Fruit fly (Drosophila melanogaster) whole organism, prepupa: ENCODE measurements around the gene ScsbetaA.
A peak's percentile ranks its signal among the peaks of the same experiment; 100 is the strongest.

Experiments
- Blimp-1 ChIP-seq: fragments of 200-800 bp; sonication (Bioruptor generic); optimal IDR thresholded peaks from 3 replicates; lab custom pipeline; 2017; ENCODE audit warnings: missing biosample characterization, missing genetic modification characterization, mild to moderate bottlenecking, moderate library complexity, missing genetic modification reagents
- CG10669 ChIP-seq: fragments of 200-800 bp; sonication (Bioruptor generic); optimal IDR thresholded peaks from 3 replicates; lab custom pipeline; 2018; ENCODE audit warnings: missing biosample characterization, mild to moderate bottlenecking, missing genetic modification characterization, moderate library complexity
- CG11294 ChIP-seq: fragments of 200-800 bp; sonication (Bioruptor generic); IDR thresholded peaks from 2 replicates; pipeline ENCODE4 v1.3.6; 2022; ENCODE audit warnings: missing biosample characterization, missing genetic modification characterization
- CG11762 ChIP-seq: fragments of 200-800 bp; sonication (Bioruptor generic); optimal IDR thresholded peaks from 3 replicates; lab custom pipeline; 2016; ENCODE audit warnings: missing biosample characterization, missing genetic modification characterization; ENCODE audit not compliant: insufficient read depth
- CG11902 ChIP-seq: fragments of 200-800 bp; sonication (Bioruptor generic); optimal IDR thresholded peaks from 3 replicates; lab custom pipeline; 2016; ENCODE audit warnings: missing biosample characterization, missing genetic modification characterization
- CG1621 ChIP-seq: fragments of 200-800 bp; sonication (Bioruptor generic); optimal IDR thresholded peaks from 3 replicates; lab custom pipeline; 2018; ENCODE audit warnings: missing biosample characterization, mild to moderate bottlenecking, missing genetic modification characterization
- CG16779 ChIP-seq: fragments of 200-800 bp; sonication (Bioruptor generic); optimal IDR thresholded peaks from 3 replicates; lab custom pipeline; 2017; ENCODE audit warnings: missing biosample characterization, mild to moderate bottlenecking, missing genetic modification characterization
- CG31627 ChIP-seq: fragments of 200-800 bp; sonication (Bioruptor generic); optimal IDR thresholded peaks from 3 replicates; lab custom pipeline; 2016; ENCODE audit warnings: missing biosample characterization, missing genetic modification characterization
- CG32006 ChIP-seq: fragments of 200-800 bp; sonication (Bioruptor generic); optimal IDR thresholded peaks from 3 replicates; lab custom pipeline; 2017; ENCODE audit warnings: missing biosample characterization, mild to moderate bottlenecking, missing genetic modification characterization
- CG34406 ChIP-seq: fragments of 200-800 bp; sonication (Bioruptor generic); optimal IDR thresholded peaks from 3 replicates; lab custom pipeline; 2016; ENCODE audit warnings: missing biosample characterization, missing genetic modification characterization
- CG3919 ChIP-seq: fragments of 200-800 bp; sonication (Bioruptor generic); optimal IDR thresholded peaks from 3 replicates; lab custom pipeline; 2016; ENCODE audit warnings: missing biosample characterization, missing genetic modification characterization
- CG6792 ChIP-seq: fragments of 200-800 bp; sonication (Bioruptor generic); optimal IDR thresholded peaks from 3 replicates; lab custom pipeline; 2016; ENCODE audit warnings: missing biosample characterization, missing genetic modification characterization
- CG6808 ChIP-seq: fragments of 200-800 bp; sonication (Bioruptor generic); optimal IDR thresholded peaks from 3 replicates; lab custom pipeline; 2017; ENCODE audit warnings: missing biosample characterization, missing genetic modification characterization, mild to moderate bottlenecking, moderate library complexity, missing genetic modification reagents
- CG6854 ChIP-seq: fragments of 200-800 bp; sonication (Bioruptor generic); optimal IDR thresholded peaks from 2 replicates; lab custom pipeline; 2017; ENCODE audit warnings: missing biosample characterization, mild to moderate bottlenecking, missing genetic modification characterization
- CG7368 ChIP-seq: fragments of 200-800 bp; sonication (Bioruptor generic); optimal IDR thresholded peaks from 3 replicates; lab custom pipeline; 2016; ENCODE audit warnings: missing biosample characterization, missing genetic modification characterization
- CG8119 ChIP-seq: fragments of 200-800 bp; sonication (Bioruptor generic); IDR thresholded peaks from 3 replicates; pipeline ENCODE4 v1.3.6; 2022; ENCODE audit warnings: missing biosample characterization, missing genetic modification characterization
- CG8319 ChIP-seq: fragments of 200-800 bp; sonication (Bioruptor generic); optimal IDR thresholded peaks from 3 replicates; lab custom pipeline; 2016; ENCODE audit warnings: missing biosample characterization, missing genetic modification characterization
- CG8632 ChIP-seq: fragments of 200-800 bp; sonication (Bioruptor generic); optimal IDR thresholded peaks from 3 replicates; lab custom pipeline; 2016; ENCODE audit warnings: missing biosample characterization, missing genetic modification characterization
- CG9139 ChIP-seq: fragments of 200-800 bp; sonication (Bioruptor generic); optimal IDR thresholded peaks from 3 replicates; lab custom pipeline; 2017; ENCODE audit warnings: missing biosample characterization, mild to moderate bottlenecking, missing genetic modification characterization
- Eip75B ChIP-seq: fragments of 200-800 bp; sonication (Bioruptor generic); optimal IDR thresholded peaks from 3 replicates; lab custom pipeline; 2016; ENCODE audit warnings: missing biosample characterization, missing genetic modification characterization
- Eip78C ChIP-seq: fragments of 200-800 bp; sonication (Bioruptor generic); peaks from one replicate; lab custom pipeline; 2016; ENCODE audit warnings: missing biosample characterization, missing genetic modification characterization
- Ets21C ChIP-seq: fragments of 200-800 bp; sonication (Bioruptor generic); optimal IDR thresholded peaks from 3 replicates; lab custom pipeline; 2016; ENCODE audit warnings: missing biosample characterization, missing genetic modification characterization
- Ets96B ChIP-seq: fragments of 200-800 bp; optimal IDR thresholded peaks from 2 replicates; lab custom pipeline; 2019; ENCODE audit warnings: missing biosample characterization, mild to moderate bottlenecking, missing genetic modification characterization, moderate library complexity
- Gug ChIP-seq: fragments of 200-800 bp; sonication (Bioruptor generic); IDR thresholded peaks from 2 replicates; pipeline ENCODE4 v1.3.6; 2022; ENCODE audit warnings: missing biosample characterization, missing genetic modification characterization
- Hr38 ChIP-seq: sonication (Bioruptor generic); optimal IDR thresholded peaks from 2 replicates; lab custom pipeline; 2016; ENCODE audit warnings: missing biosample characterization, missing genetic modification characterization
- Hr39 ChIP-seq: fragments of 200-800 bp; sonication (Bioruptor generic); optimal IDR thresholded peaks from 2 replicates; lab custom pipeline; 2016; ENCODE audit warnings: missing biosample characterization, missing genetic modification characterization
- Hr4 ChIP-seq: fragments of 200-800 bp; sonication (Bioruptor generic); optimal IDR thresholded peaks from 3 replicates; lab custom pipeline; 2016; ENCODE audit warnings: missing biosample characterization, missing genetic modification characterization
- Lpt ChIP-seq: fragments of 200-800 bp; sonication (Bioruptor generic); optimal IDR thresholded peaks from 3 replicates; lab custom pipeline; 2016; ENCODE audit warnings: missing biosample characterization, missing genetic modification characterization
- Met ChIP-seq: fragments of 200-800 bp; sonication (Bioruptor generic); optimal IDR thresholded peaks from 3 replicates; lab custom pipeline; 2016; ENCODE audit warnings: missing biosample characterization, missing genetic modification characterization
- Sox102F ChIP-seq: fragments of 200-800 bp; sonication (Bioruptor generic); optimal IDR thresholded peaks from 2 replicates; lab custom pipeline; 2016; ENCODE audit warnings: missing biosample characterization, mild to moderate bottlenecking, missing genetic modification characterization
- Sox14 ChIP-seq: fragments of 200-800 bp; sonication (Bioruptor generic); optimal IDR thresholded peaks from 3 replicates; lab custom pipeline; 2016; ENCODE audit warnings: missing biosample characterization, missing genetic modification characterization
- Sox15 ChIP-seq: fragments of 200-800 bp; sonication (Bioruptor generic); optimal IDR thresholded peaks from 3 replicates; lab custom pipeline; 2016; ENCODE audit warnings: missing biosample characterization, missing genetic modification characterization
- achi ChIP-seq: fragments of 200-800 bp; sonication (Bioruptor generic); optimal IDR thresholded peaks from 3 replicates; lab custom pipeline; 2016; ENCODE audit warnings: missing biosample characterization, missing genetic modification characterization
- dac ChIP-seq: fragments of 200-800 bp; sonication (Bioruptor generic); optimal IDR thresholded peaks from 2 replicates; lab custom pipeline; 2017; ENCODE audit warnings: missing biosample characterization, mild to moderate bottlenecking, missing genetic modification characterization
- eg ChIP-seq: fragments of 200-800 bp; sonication (Bioruptor generic); IDR thresholded peaks from 3 replicates; pipeline ENCODE4 v1.3.6; 2022; ENCODE audit warnings: missing biosample characterization, missing genetic modification characterization
- esn ChIP-seq: fragments of 200-800 bp; sonication (Bioruptor generic); optimal IDR thresholded peaks from 2 replicates; lab custom pipeline; 2016; ENCODE audit warnings: missing biosample characterization, mild to moderate bottlenecking, missing genetic modification characterization, moderate library complexity
- fd59A ChIP-seq: fragments of 200-800 bp; sonication (Bioruptor generic); optimal IDR thresholded peaks from 2 replicates; lab custom pipeline; 2017; ENCODE audit warnings: missing biosample characterization, mild to moderate bottlenecking, missing genetic modification characterization, missing genetic modification reagents
- fkh ChIP-seq: fragments of 200-800 bp; sonication (Bioruptor generic); optimal IDR thresholded peaks from 3 replicates; lab custom pipeline; 2017; ENCODE audit warnings: missing biosample characterization, mild to moderate bottlenecking, missing genetic modification characterization, moderate library complexity
- lz ChIP-seq: fragments of 200-800 bp; sonication (Bioruptor generic); optimal IDR thresholded peaks from 3 replicates; lab custom pipeline; 2016; ENCODE audit warnings: missing biosample characterization, missing genetic modification characterization
- net ChIP-seq: fragments of 200-800 bp; sonication (Bioruptor generic); optimal IDR thresholded peaks from 3 replicates; lab custom pipeline; 2016; ENCODE audit warnings: missing biosample characterization, missing genetic modification characterization
- pdm3 ChIP-seq: fragments of 200-800 bp; sonication (Bioruptor generic); optimal IDR thresholded peaks from 3 replicates; lab custom pipeline; 2016; ENCODE audit warnings: missing biosample characterization, missing genetic modification characterization
- spab ChIP-seq: fragments of 200-800 bp; sonication (Bioruptor generic); optimal IDR thresholded peaks from 2 replicates; lab custom pipeline; 2017; ENCODE audit warnings: missing biosample characterization, mild to moderate bottlenecking, missing genetic modification characterization, missing genetic modification reagents
- ss ChIP-seq, 2 experiments: fragments of 200-800 bp; sonication (Bioruptor generic); optimal IDR thresholded peaks; 2 replicates in 1 of 2; 3 replicates in 1 of 2; lab custom pipeline; 2017 to 2018; ENCODE audit warnings: mild to moderate bottlenecking in 2 of 2, missing biosample characterization in 2 of 2, missing genetic modification characterization in 2 of 2, moderate library complexity in 1 of 2
- svp ChIP-seq: fragments of 200-800 bp; sonication (Bioruptor generic); peaks from one replicate; lab custom pipeline; 2016; ENCODE audit warnings: missing biosample characterization, missing genetic modification characterization

ScsbetaA gene

DNA sequence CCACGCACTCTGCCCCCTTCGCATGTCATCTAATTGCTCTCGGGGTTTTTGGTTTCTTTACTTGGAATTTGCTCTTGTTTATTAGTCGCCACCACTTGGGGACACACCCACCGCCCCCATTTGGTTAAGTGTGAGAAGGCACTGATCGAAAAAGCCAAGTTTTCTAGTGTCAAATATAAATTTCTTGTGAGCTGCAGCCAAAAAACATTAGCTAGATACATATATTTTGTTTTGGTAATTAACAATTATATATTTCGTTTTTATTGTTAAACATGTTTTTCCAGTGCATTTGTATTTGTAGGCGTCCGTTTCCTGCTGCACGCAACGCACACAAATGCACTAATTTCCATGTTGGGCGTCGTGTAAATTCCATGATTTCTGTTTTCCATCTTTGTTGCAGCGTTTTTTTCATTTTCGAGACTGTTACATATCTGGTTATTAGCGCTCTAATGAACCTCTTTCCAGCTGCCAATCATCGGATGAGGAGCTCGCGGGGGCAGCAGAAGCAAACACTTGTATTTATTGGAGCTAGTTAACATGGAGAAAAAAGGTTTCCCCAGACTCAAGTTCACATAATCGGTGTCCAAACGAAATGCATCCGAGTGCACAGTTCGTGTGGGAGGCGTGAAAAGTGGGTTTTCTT is 18.3 kb upstream of the ScsbetaA start (continued):
- TF ChIP-seq Blimp-1 (GFP tag; lab: Kevin White, UChicago) (no peak), Sox102F (no peak), Lpt (GFP tag; lab: Kevin White, UChicago) (peak; percentile 34), CG16779 (tag; lab: Kevin White, UChicago) (no peak), CG34406 (GFP tag; lab: Kevin White, UChicago) (no peak), fd59A (GFP tag; lab: Kevin White, UChicago) (no peak), CG7368 (GFP tag; lab: Kevin White, UChicago) (no peak), CG3919 (GFP tag; lab: Kevin White, UChicago) (no peak), Gug (GFP tag; lab: Robert Waterston, UW) (peak; percentile 44; the same call in 1 of the 2 replicates), CG8119 (GFP tag; lab: Robert Waterston, UW) (peak; percentile 35; the same call in 1 of the 3 replicates), CG6808 (no peak), CG11902 (GFP tag; lab: Kevin White, UChicago) (no peak), lz (GFP tag; lab: Kevin White, UChicago) (no peak), eg (peak; percentile 68)
- TF ChIP-seq, all 60 proteins: peak for 12

DNA sequence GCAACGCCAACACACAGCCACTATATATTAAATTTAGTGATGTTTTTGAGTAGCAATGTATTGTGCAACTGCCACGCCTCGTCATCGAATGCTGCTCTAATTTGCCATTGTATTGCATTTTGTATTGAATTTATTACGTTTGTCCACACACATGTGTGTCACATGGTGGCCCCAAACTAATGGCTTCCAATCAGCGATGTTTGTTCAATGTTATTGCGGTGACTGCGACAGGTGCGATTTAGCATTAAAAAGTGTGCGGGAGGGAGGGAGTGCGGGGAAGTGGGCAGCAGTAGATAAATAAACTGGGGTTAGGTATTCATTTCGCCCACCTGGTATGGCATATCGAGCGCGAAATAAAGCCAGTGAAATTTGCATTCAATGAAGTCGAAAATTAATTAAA is 16.6 kb upstream of the ScsbetaA start:
- TF ChIP-seq Met (GFP tag; lab: Kevin White, UChicago) (no peak), Eip78C (GFP tag; lab: Kevin White, UChicago) (peak; percentile 44)
- TF ChIP-seq, all 60 proteins: peak for 1

DNA sequence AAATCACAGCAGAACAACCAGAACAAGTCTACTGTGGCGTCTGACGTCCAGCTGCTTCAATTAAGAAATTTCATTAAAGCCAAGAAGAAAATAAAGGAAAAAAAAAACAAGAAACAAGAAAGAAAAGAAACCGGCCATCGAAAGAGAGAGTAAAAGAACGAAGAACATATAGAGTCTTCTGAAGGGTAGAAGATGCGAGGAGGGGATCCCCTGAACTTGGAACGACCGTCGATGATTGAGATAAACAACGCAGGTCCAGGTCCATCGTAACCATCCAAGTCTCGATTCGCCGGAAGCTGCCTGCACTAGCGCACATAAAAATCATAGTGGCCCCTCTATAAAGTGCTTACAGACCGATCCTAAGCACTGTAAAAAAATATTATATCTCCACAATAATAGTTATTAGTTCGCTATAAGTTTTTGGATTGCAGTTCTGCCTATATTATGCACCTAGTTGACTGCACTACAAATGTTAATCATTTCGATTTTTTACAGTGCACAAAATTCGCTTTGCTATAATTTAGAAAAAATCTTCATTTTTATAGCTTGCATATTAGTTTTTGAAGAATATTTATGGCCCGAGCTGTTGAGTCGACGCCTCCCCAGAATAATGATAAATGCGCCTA is 15.8 kb upstream of the ScsbetaA start:
- TF ChIP-seq Hr38 (GFP tag; lab: Kevin White, UChicago) (no peak), CG31627 (no peak), CG8319 (GFP tag; lab: Kevin White, UChicago) (no peak), dac (no peak), CG10669 (GFP tag; lab: Kevin White, UChicago) (peak; percentile 84), Sox15 (GFP tag; lab: Kevin White, UChicago) (no peak), esn (GFP tag; lab: Kevin White, UChicago) (peak; percentile 24), Hr39 (GFP tag; lab: Kevin White, UChicago) (peak; percentile 17), CG9139 (GFP tag; lab: Kevin White, UChicago) (peak; percentile 78), CG6792 (GFP tag; lab: Kevin White, UChicago) (peak; percentile 34), CG3919 (GFP tag; lab: Kevin White, UChicago) (peak; percentile 68), CG16779 (tag; lab: Kevin White, UChicago) (no peak), CG8119 (GFP tag; lab: Robert Waterston, UW) (peak; percentile 45; the same call in 1 of the 3 replicates), Ets96B (peak; percentile 71), Blimp-1 (GFP tag; lab: Kevin White, UChicago) (peak; percentile 36), Gug (GFP tag; lab: Robert Waterston, UW) (peak; percentile 79), Ets21C (no peak), Eip75B (GFP tag; lab: Kevin White, UChicago) (peak; percentile 64), Lpt (GFP tag; lab: Kevin White, UChicago) (peak; percentile 83), Hr4 (GFP tag; lab: Kevin White, UChicago) (peak; percentile 39), fkh (GFP tag; lab: Kevin White, UChicago) (no peak), CG11294 (GFP tag; lab: Robert Waterston, UW) (no peak), pdm3 (GFP tag; lab: Kevin White, UChicago) (peak; percentile 64), ss (GFP tag; optimal IDR thresholded peaks at IDR 0.05; lab: Kevin White, UChicago) (peak; percentile 32 to 62), CG1621 (tag; lab: Kevin White, UChicago) (peak; percentile 57), CG8632 (GFP tag; lab: Kevin White, UChicago) (no peak), fd59A (GFP tag; lab: Kevin White, UChicago) (peak; percentile 33), net (GFP tag; lab: Kevin White, UChicago) (peak; percentile 8), CG32006 (GFP tag; lab: Kevin White, UChicago) (peak; percentile 43), lz (GFP tag; lab: Kevin White, UChicago) (no peak), achi (peak; percentile 56), CG34406 (GFP tag; lab: Kevin White, UChicago) (peak; percentile 1), CG6854 (no peak), svp (GFP tag; lab: Kevin White, UChicago) (no peak), Sox14 (GFP tag; lab: Kevin White, UChicago) (peak; percentile 55), CG11762 (peak; percentile 28), Met (GFP tag; lab: Kevin White, UChicago) (peak; percentile 27), spab (GFP tag; lab: Kevin White, UChicago) (peak; percentile 83)
